Worm (Caenorhabditis elegans): ENCODE measurements around the gene F54C8.7.
"Not testable (repeated sequence)": the region's sequence is repeated elsewhere in the genome, so short reads cannot be mapped to it uniquely, and the experiment has no call there.

DNA sequence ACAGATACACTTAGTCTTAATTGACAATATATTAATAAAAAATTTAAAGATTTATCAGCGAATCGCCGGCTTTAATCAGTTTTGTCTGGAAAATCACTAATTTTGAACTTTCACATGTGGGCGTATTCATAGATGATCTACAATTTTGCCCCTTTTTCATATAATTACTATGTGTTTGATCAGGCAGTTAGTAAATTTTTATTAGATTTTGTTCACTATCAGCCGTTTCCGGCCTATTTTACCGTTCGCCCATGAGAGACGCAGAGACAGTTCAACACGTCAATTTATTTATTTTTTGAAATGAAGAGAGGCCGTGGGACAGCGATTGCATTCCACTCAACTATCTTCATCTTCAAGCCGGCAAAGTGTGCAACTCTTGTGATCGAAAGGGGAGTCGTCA lies 33.6 kb downstream of the F54C8.7 start, which contains the start of gene T26G10.4:
- not testable (repeated sequence) for TF ChIP-seq pros-1 (tag; optimal IDR thresholded peaks at IDR 0.05); pqm-1 (tag; optimal IDR thresholded peaks at IDR 0.05); che-1 (tag; optimal IDR thresholded peaks at IDR 0.05); nfya-1 (tag; optimal IDR thresholded peaks at IDR 0.05); ets-4 (tag; optimal IDR thresholded peaks at IDR 0.05); nhr-232 (tag; optimal IDR thresholded peaks at IDR 0.05); hlh-6 (tag; optimal IDR thresholded peaks at IDR 0.05); ama-1 (optimal IDR thresholded peaks at IDR 0.05)
